Worm (Caenorhabditis elegans) whole organism, early embryonic: ENCODE data around the gene T04C10.3.

Source experiments
- B0310.2 ChIP-seq: sonication (generic microtip); optimal IDR thresholded peaks from 2 replicates; lab custom pipeline; 2016; ENCODE audit warnings: mild to moderate bottlenecking, missing genetic modification characterization, missing compliant biosample characterization
- aly-1 ChIP-seq: sonication (generic microtip); optimal IDR thresholded peaks from 2 replicates; lab custom pipeline; 2016; ENCODE audit warnings: missing genetic modification characterization, missing compliant biosample characterization
- ama-1 ChIP-seq: fragments of 150-350 bp; optimal IDR thresholded peaks from 2 replicates; lab custom pipeline; 2014
- ceh-13 ChIP-seq: fragments of 200-800 bp; sonication (Bioruptor generic); optimal IDR thresholded peaks from 2 replicates; lab custom pipeline; 2018; ENCODE audit warnings: mild to moderate bottlenecking, missing genetic modification characterization, missing compliant biosample characterization
- ceh-36 ChIP-seq: sonication (generic microtip); optimal IDR thresholded peaks from 2 replicates; lab custom pipeline; 2016; ENCODE audit warnings: missing genetic modification characterization, inconsistent platforms, missing compliant biosample characterization
- flt-1 ChIP-seq: fragments of 200-800 bp; sonication (Bioruptor generic); IDR thresholded peaks from 2 replicates; pipeline ENCODE4 v1.3.6; 2022; ENCODE audit warnings: missing genetic modification characterization, missing compliant biosample characterization
- hmbx-1 ChIP-seq: sonication (generic microtip); optimal IDR thresholded peaks from 2 replicates; lab custom pipeline; 2016; ENCODE audit warnings: mild to moderate bottlenecking, missing genetic modification characterization, missing compliant biosample characterization
- hmg-4 ChIP-seq: fragments of 200-800 bp; sonication (Bioruptor generic); optimal IDR thresholded peaks from 2 replicates; lab custom pipeline; 2018; ENCODE audit warnings: mild to moderate bottlenecking, missing genetic modification characterization, missing compliant biosample characterization
- pes-1 ChIP-seq: fragments of 200-800 bp; sonication (Bioruptor generic); IDR thresholded peaks from 2 replicates; pipeline ENCODE4 v1.3.6; 2022; ENCODE audit warnings: missing genetic modification reagents, missing genetic modification characterization, missing compliant biosample characterization
- scrt-1 ChIP-seq: fragments of 200-800 bp; sonication (Bioruptor generic); IDR thresholded peaks from 2 replicates; pipeline ENCODE4 v1.3.6; 2022; ENCODE audit warnings: missing genetic modification characterization, missing compliant biosample characterization
- sea-1 ChIP-seq: fragments of 200-800 bp; sonication (Bioruptor generic); conservative IDR thresholded peaks from 2 replicates; pipeline ENCODE4 v1.3.6; 2022; ENCODE audit warnings: missing genetic modification characterization, missing compliant biosample characterization
- tbx-11 ChIP-seq: fragments of 200-800 bp; sonication (Bioruptor generic); IDR thresholded peaks from 2 replicates; pipeline ENCODE4 v1.3.6; 2022; ENCODE audit warnings: missing genetic modification characterization, missing compliant biosample characterization
- tbx-37 ChIP-seq: fragments of 200-800 bp; sonication (Bioruptor generic); conservative IDR thresholded peaks from 2 replicates; pipeline ENCODE4 v1.3.6; 2022; ENCODE audit warnings: missing genetic modification reagents, missing genetic modification characterization, missing compliant biosample characterization
- tra-4 ChIP-seq: sonication (generic microtip); optimal IDR thresholded peaks from 2 replicates; lab custom pipeline; 2017; ENCODE audit warnings: missing genetic modification characterization, missing compliant biosample characterization

- TF ChIP-seq pes-1 (GFP tag; lab: Robert Waterston, UW) (no peak), flt-1 (GFP tag; lab: Robert Waterston, UW) (no peak), ceh-13 (no peak), ama-1 (lab: Kevin White, UChicago) (no peak), tra-4 (tag; lab: Kevin White, UChicago) (no peak), tbx-37 (GFP tag; lab: Robert Waterston, UW) (no peak), scrt-1 (GFP tag; lab: Robert Waterston, UW) (no peak), tbx-11 (GFP tag; lab: Robert Waterston, UW) (no peak), hmg-4 (no peak), ceh-36 (tag; lab: Kevin White, UChicago) (no peak), sea-1 (GFP tag; lab: Robert Waterston, UW) (no peak), aly-1 (tag; lab: Kevin White, UChicago) (no peak), hmbx-1 (tag; lab: Kevin White, UChicago) (no peak), B0310.2 (no peak)
Observed at ce11 chrX:14812061-14812460, at the start of gene T04C10.3.
